Worm (Caenorhabditis elegans) whole organism, L2 larva: ENCODE results near the gene C29F9.2.

Source experiments
- crh-2 ChIP-seq: sonication (generic microtip); optimal IDR thresholded peaks from 2 replicates; lab custom pipeline; 2017; ENCODE audit warnings: missing biosample characterization, missing genetic modification characterization
- egl-27 ChIP-seq: sonication (generic microtip); optimal IDR thresholded peaks from 3 replicates; lab custom pipeline; 2017; ENCODE audit warnings: missing biosample characterization, missing genetic modification reagents, missing genetic modification characterization
- elt-1 ChIP-seq: fragments of 150-350 bp; optimal IDR thresholded peaks from 2 replicates; lab custom pipeline; 2014; ENCODE audit warnings: missing biosample characterization, missing genetic modification characterization
- fos-1 ChIP-seq: fragments of 150-350 bp; optimal IDR thresholded peaks from 2 replicates; lab custom pipeline; 2014; ENCODE audit warnings: missing biosample characterization, missing genetic modification characterization
- lin-11 ChIP-seq: fragments of 150-350 bp; sonication (generic microtip); optimal IDR thresholded peaks from 2 replicates; lab custom pipeline; 2014; ENCODE audit warnings: missing biosample characterization, missing genetic modification characterization, inconsistent platforms, mixed read lengths
- lin-39 ChIP-seq: fragments of 150-350 bp; optimal IDR thresholded peaks from 2 replicates; lab custom pipeline; 2014; ENCODE audit warnings: missing biosample characterization, missing genetic modification reagents, missing genetic modification characterization
- mdl-1 ChIP-seq, 2 experiments: fragments of 150-350 bp in 1 of 2; sonication (generic microtip) in 1 of 2; optimal IDR thresholded peaks; 2 replicates each; lab custom pipeline; 2017; ENCODE audit warnings: missing biosample characterization in 2 of 2, missing genetic modification characterization in 2 of 2
- nhr-12 ChIP-seq: fragments of 150-350 bp; optimal IDR thresholded peaks from 2 replicates; lab custom pipeline; 2014; ENCODE audit warnings: missing biosample characterization, missing genetic modification characterization
- nhr-23 ChIP-seq: fragments of 150-350 bp; optimal IDR thresholded peaks from 2 replicates; lab custom pipeline; 2014; ENCODE audit warnings: missing biosample characterization, missing genetic modification reagents, missing genetic modification characterization
- nhr-25 ChIP-seq: fragments of 150-350 bp; sonication (generic microtip); optimal IDR thresholded peaks from 3 replicates; lab custom pipeline; 2014; ENCODE audit warnings: missing biosample characterization, missing genetic modification characterization
- unc-62 ChIP-seq: fragments of 150-350 bp; optimal IDR thresholded peaks from 2 replicates; lab custom pipeline; 2014; ENCODE audit warnings: missing biosample characterization, missing genetic modification reagents, missing genetic modification characterization
- ztf-4 ChIP-seq: fragments of 150-350 bp; optimal IDR thresholded peaks from 2 replicates; lab custom pipeline; 2014; ENCODE audit warnings: missing biosample characterization, missing genetic modification characterization

- TF ChIP-seq ztf-4 (tag; lab: Kevin White, UChicago) = no peak
- no peak for TF ChIP-seq unc-62 (GFP tag; lab: Kevin White, UChicago)
- TF ChIP-seq nhr-23 = no peak
- TF ChIP-seq egl-27 (tag; lab: Kevin White, UChicago) = no peak
- no peak for TF ChIP-seq fos-1
- no peak for TF ChIP-seq nhr-12
- TF ChIP-seq elt-1 = no peak
- TF ChIP-seq crh-2 (tag; lab: Kevin White, UChicago) = no peak
- TF ChIP-seq lin-11 = no peak
- no peak for TF ChIP-seq lin-39 (tag; lab: Kevin White, UChicago)
- no peak for TF ChIP-seq nhr-25 (tag; lab: Kevin White, UChicago)
- TF ChIP-seq mdl-1 (tag; optimal IDR thresholded peaks at IDR 0.05; lab: Kevin White, UChicago) = no peak
These were observed 3.4 kb downstream of the C29F9.2 start, which contains the start of gene pals-25 for ce11 chrIII:134194-134593.
